Fruit fly (Drosophila melanogaster) whole organism, pupa: ENCODE measurements around the gene CG15024.

Experiments
- CG10348 ChIP-seq: fragments of 200-800 bp; sonication (Bioruptor generic); IDR thresholded peaks from 2 replicates; pipeline ENCODE4 v1.3.6; 2022; ENCODE audit warnings: missing biosample characterization, missing genetic modification characterization
- CG12605 ChIP-seq: fragments of 200-800 bp; sonication (Bioruptor generic); IDR thresholded peaks from 2 replicates; pipeline ENCODE4 v1.3.6; 2022; ENCODE audit warnings: missing biosample characterization, missing genetic modification characterization
- CG13204 ChIP-seq: fragments of 200-800 bp; sonication (Bioruptor generic); optimal IDR thresholded peaks from 2 replicates; lab custom pipeline; 2018; ENCODE audit warnings: missing biosample characterization, mild to moderate bottlenecking, missing genetic modification characterization, moderate library complexity
- CG14655 ChIP-seq: fragments of 200-800 bp; sonication (Bioruptor generic); optimal IDR thresholded peaks from 3 replicates; lab custom pipeline; 2017; ENCODE audit warnings: mild to moderate bottlenecking, missing biosample characterization, missing genetic modification reagents, missing genetic modification characterization
- CG15710 ChIP-seq: fragments of 200-800 bp; sonication (Bioruptor generic); optimal IDR thresholded peaks from 2 replicates; lab custom pipeline; 2018; ENCODE audit warnings: missing biosample characterization, mild to moderate bottlenecking, missing genetic modification characterization, moderate library complexity
- CG17806 ChIP-seq: fragments of 200-800 bp; sonication (Bioruptor generic); optimal IDR thresholded peaks from 2 replicates; lab custom pipeline; 2018; ENCODE audit warnings: missing biosample characterization, mild to moderate bottlenecking, missing genetic modification characterization, moderate library complexity
- CG32121 ChIP-seq: fragments of 200-800 bp; sonication (Bioruptor generic); IDR thresholded peaks from 2 replicates; pipeline ENCODE4 v1.3.6; 2022; ENCODE audit warnings: missing biosample characterization, missing genetic modification characterization
- CG34367 ChIP-seq: fragments of 200-800 bp; sonication (Bioruptor generic); optimal IDR thresholded peaks from 2 replicates; lab custom pipeline; 2018; ENCODE audit warnings: missing biosample characterization, mild to moderate bottlenecking, missing genetic modification characterization
- CG4496 ChIP-seq: fragments of 200-800 bp; sonication (Bioruptor generic); IDR thresholded peaks from 3 replicates; pipeline ENCODE4 v1.3.6; 2022; ENCODE audit warnings: missing biosample characterization, missing genetic modification characterization
- CG8159 ChIP-seq: fragments of 200-800 bp; sonication (Bioruptor generic); optimal IDR thresholded peaks from 3 replicates; lab custom pipeline; 2018; ENCODE audit warnings: missing biosample characterization, mild to moderate bottlenecking, missing genetic modification characterization, moderate library complexity
- CG8301 ChIP-seq: fragments of 200-800 bp; sonication (Bioruptor generic); optimal IDR thresholded peaks from 2 replicates; lab custom pipeline; 2018; ENCODE audit warnings: missing biosample characterization, mild to moderate bottlenecking, missing genetic modification characterization
- CG9948 ChIP-seq: fragments of 200-800 bp; sonication (Bioruptor generic); optimal IDR thresholded peaks from 2 replicates; lab custom pipeline; 2018; ENCODE audit warnings: missing biosample characterization, mild to moderate bottlenecking, missing genetic modification characterization, moderate library complexity
- D1 ChIP-seq: fragments of 200-800 bp; sonication (Bioruptor generic); optimal IDR thresholded peaks from 2 replicates; lab custom pipeline; 2018; ENCODE audit warnings: missing biosample characterization, mild to moderate bottlenecking, missing genetic modification characterization, moderate library complexity
- EcR ChIP-seq: fragments of 200-800 bp; sonication (Bioruptor generic); optimal IDR thresholded peaks from 3 replicates; lab custom pipeline; 2019; ENCODE audit warnings: missing biosample characterization, missing genetic modification characterization, mild to moderate bottlenecking, moderate library complexity, missing genetic modification reagents
- Ets98B ChIP-seq: fragments of 200-800 bp; sonication (Bioruptor generic); IDR thresholded peaks from 2 replicates; pipeline ENCODE4 v1.3.6; 2022; ENCODE audit warnings: missing biosample characterization, missing genetic modification characterization
- Pif1A ChIP-seq: fragments of 200-800 bp; sonication (Bioruptor generic); optimal IDR thresholded peaks from 3 replicates; lab custom pipeline; 2016; ENCODE audit warnings: missing biosample characterization, missing genetic modification characterization
- Pif1B ChIP-seq: fragments of 200-800 bp; sonication (Bioruptor generic); optimal IDR thresholded peaks from 3 replicates; lab custom pipeline; 2016; ENCODE audit warnings: missing biosample characterization, missing genetic modification characterization
- Snoo ChIP-seq: fragments of 200-800 bp; sonication (Bioruptor generic); optimal IDR thresholded peaks from 3 replicates; lab custom pipeline; 2017; ENCODE audit warnings: missing biosample characterization, mild to moderate bottlenecking, missing genetic modification characterization, inconsistent platforms
- fd96Ca ChIP-seq: fragments of 200-800 bp; sonication (Bioruptor generic); IDR thresholded peaks from 3 replicates; pipeline ENCODE4 v1.3.6; 2022; ENCODE audit warnings: missing biosample characterization, missing genetic modification characterization
- gl ChIP-seq: fragments of 200-800 bp; sonication (Bioruptor generic); optimal IDR thresholded peaks from 2 replicates; lab custom pipeline; 2018; ENCODE audit warnings: missing biosample characterization, mild to moderate bottlenecking, missing genetic modification characterization
- rn ChIP-seq: fragments of 200-800 bp; sonication (Bioruptor generic); IDR thresholded peaks from 2 replicates; pipeline ENCODE4 v1.3.6; 2022; ENCODE audit warnings: missing biosample characterization, missing genetic modification characterization

The CG15024 gene

dm6 chr3L:4430331-4430730 is 33.3 kb downstream of the CG15024 start:
- TF ChIP-seq CG8159 (tag; lab: Kevin White, UChicago) (no peak), CG13204 (no peak), CG15710 (no peak), CG34367 (tag; lab: Kevin White, UChicago) (no peak), Ets98B (GFP tag; lab: Robert Waterston, UW) (no peak), CG9948 (tag; lab: Kevin White, UChicago) (no peak), CG14655 (GFP tag; lab: Kevin White, UChicago) (no peak), CG12605 (GFP tag; lab: Robert Waterston, UW) (no peak), EcR (GFP tag; lab: Kevin White, UChicago) (no peak), CG32121 (GFP tag; lab: Robert Waterston, UW) (no peak), Pif1A (no peak), fd96Ca (GFP tag; lab: Robert Waterston, UW) (no peak), gl (tag; lab: Kevin White, UChicago) (no peak), rn (GFP tag; lab: Robert Waterston, UW) (no peak)

DNA sequence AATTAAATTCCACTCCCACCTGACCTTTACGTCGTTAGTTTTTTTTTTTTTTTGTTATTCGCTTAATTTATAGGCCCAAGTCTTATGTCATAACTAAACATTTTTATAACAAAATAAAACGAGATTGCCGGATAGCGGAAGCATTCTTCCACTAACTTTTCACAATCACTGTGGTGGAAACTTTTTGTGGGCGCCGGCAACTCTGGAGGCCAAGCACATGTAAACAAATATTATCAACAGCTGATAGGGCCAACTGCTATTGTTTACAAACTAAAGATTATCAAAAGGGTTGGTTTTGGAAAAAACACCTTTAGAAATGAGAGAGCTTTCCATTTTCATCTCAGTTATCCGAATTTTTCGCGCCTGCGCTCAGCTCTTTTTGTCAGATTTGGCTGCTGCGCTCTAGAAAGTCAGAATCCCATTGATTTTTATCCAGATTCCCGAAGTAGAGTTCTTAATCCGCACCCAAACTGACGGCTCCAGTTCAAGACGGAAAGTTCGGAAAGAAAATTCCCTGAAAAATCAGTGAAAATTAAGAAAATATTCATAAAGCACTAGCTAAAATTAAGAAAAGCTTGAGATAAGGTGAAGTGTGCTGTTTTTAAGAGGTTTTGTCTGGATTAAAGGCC is 34.6 kb downstream of the CG15024 start, which contains the start of gene nAChRbeta1:
Gene nAChRbeta1, plus strand, starts transcription at position 432 of the 629 bp plus-strand sequence.
- TF ChIP-seq fd96Ca (GFP tag; lab: Robert Waterston, UW): no peak
- TF ChIP-seq CG12605 (GFP tag; lab: Robert Waterston, UW): no peak
- no peak for TF ChIP-seq EcR (GFP tag; lab: Kevin White, UChicago)
- TF ChIP-seq CG14655 (GFP tag; lab: Kevin White, UChicago): no peak
- no peak for TF ChIP-seq CG15710
- TF ChIP-seq gl (tag; lab: Kevin White, UChicago): no peak
- no peak for TF ChIP-seq CG34367 (tag; lab: Kevin White, UChicago)
- TF ChIP-seq CG32121 (GFP tag; lab: Robert Waterston, UW): no peak
- TF ChIP-seq rn (GFP tag; lab: Robert Waterston, UW): no peak
- TF ChIP-seq CG9948 (tag; lab: Kevin White, UChicago): no peak
- TF ChIP-seq Pif1B (GFP tag; lab: Kevin White, UChicago): no peak
- TF ChIP-seq Ets98B (GFP tag; lab: Robert Waterston, UW): no peak
- no peak for TF ChIP-seq CG10348 (GFP tag; lab: Robert Waterston, UW)
- no peak for TF ChIP-seq D1 (tag; lab: Kevin White, UChicago)
- TF ChIP-seq CG8159 (tag; lab: Kevin White, UChicago): no peak
- no peak for TF ChIP-seq CG8301 (tag; lab: Kevin White, UChicago)
- no peak for TF ChIP-seq Pif1A

DNA sequence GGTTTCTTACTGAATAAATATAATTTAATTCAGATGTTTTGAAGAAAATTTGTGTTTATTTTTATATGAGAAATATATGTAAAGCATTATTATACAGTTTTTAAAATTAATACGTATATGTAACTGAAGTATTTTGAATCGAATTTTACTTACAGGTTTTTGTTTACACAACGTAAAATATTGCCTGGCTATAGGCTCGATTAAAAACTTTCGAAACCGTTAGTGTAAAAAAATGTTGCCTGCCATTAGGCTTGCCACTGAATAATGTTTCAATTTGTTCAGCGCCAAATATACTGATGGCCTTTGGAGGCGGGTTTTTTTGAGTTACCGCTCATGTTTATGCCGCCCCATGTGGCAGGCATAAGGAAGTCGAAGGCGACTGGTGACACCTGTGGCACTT is 37.0 kb downstream of the CG15024 start:
- TF ChIP-seq CG12605 (GFP tag; lab: Robert Waterston, UW) (no peak), CG17806 (tag; lab: Kevin White, UChicago) (no peak), rn (GFP tag; lab: Robert Waterston, UW) (no peak), CG8159 (tag; lab: Kevin White, UChicago) (no peak), Ets98B (GFP tag; lab: Robert Waterston, UW) (no peak), CG4496 (GFP tag; lab: Robert Waterston, UW) (no peak), D1 (tag; lab: Kevin White, UChicago) (no peak), Pif1B (GFP tag; lab: Kevin White, UChicago) (no peak), EcR (GFP tag; lab: Kevin White, UChicago) (no peak), CG13204 (no peak), fd96Ca (GFP tag; lab: Robert Waterston, UW) (no peak), CG10348 (GFP tag; lab: Robert Waterston, UW) (no peak), CG15710 (no peak), CG9948 (tag; lab: Kevin White, UChicago) (no peak), Snoo (tag; lab: Kevin White, UChicago) (no peak), CG32121 (GFP tag; lab: Robert Waterston, UW) (no peak), CG34367 (tag; lab: Kevin White, UChicago) (no peak), Pif1A (no peak), gl (tag; lab: Kevin White, UChicago) (no peak), CG8301 (tag; lab: Kevin White, UChicago) (no peak)

dm6 chr3L:4421362-4421761 is 42.3 kb downstream of the CG15024 start, which contains the start of gene CG15020:
TSS of gene CG15020 (plus strand) at chr3L:4421662.
- TF ChIP-seq CG14655 (GFP tag; lab: Kevin White, UChicago) (peak; percentile 56), rn (GFP tag; lab: Robert Waterston, UW) (no peak), CG13204 (no peak), CG4496 (GFP tag; lab: Robert Waterston, UW) (0 out of 3 replicates have a peak, but pooled peaks have one; percentile 10)
- TF ChIP-seq, all 21 proteins: peak for 2

DNA sequence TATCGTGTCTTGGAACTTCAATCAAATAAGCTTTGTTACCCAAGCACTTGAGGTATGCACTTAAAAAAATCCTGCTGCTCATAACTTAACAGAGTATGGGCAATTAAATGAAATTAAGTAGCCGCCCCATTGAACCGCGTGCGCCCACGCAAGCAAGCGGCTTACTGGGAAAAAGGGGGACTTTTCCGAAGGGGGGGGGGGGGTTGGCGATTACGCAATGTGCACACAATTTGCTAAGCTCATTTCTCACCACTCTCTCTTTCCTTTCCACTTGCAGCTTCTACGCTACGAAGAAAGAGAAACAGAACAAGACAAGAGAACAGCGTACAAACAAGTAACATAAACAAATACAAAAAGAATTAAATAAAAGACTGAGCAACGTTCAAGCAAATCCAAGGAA is 46.1 kb downstream of the CG15024 start:
- peak; percentile 46; the same call in 1 of the 3 replicates for TF ChIP-seq fd96Ca (GFP tag; lab: Robert Waterston, UW)
- TF ChIP-seq CG32121 (GFP tag; lab: Robert Waterston, UW): no peak

DNA sequence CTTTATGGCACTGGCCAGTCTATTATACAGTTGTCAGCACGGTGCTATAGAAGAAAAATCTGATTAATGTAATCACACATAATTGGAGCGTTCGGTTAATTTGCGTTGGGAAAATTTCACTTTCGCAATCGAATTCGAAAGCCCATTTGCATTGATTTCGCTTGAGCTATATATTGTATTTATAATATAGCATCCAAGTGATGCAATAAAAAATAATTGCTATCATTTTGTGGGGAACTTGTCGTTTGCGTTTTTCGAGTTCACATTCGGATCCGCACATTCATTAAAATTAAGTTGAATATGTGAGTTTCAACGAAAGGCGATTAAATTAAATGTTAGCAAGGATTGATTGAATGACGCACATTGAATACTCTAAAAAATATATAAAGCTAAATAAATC is 46.6 kb downstream of the CG15024 start:
- TF ChIP-seq CG8159 (tag; lab: Kevin White, UChicago) (no peak), fd96Ca (GFP tag; lab: Robert Waterston, UW) (no peak), gl (tag; lab: Kevin White, UChicago) (no peak), CG10348 (GFP tag; lab: Robert Waterston, UW) (no peak), D1 (tag; lab: Kevin White, UChicago) (no peak), CG8301 (tag; lab: Kevin White, UChicago) (no peak), CG9948 (tag; lab: Kevin White, UChicago) (no peak), Pif1A (no peak), CG15710 (no peak), CG12605 (GFP tag; lab: Robert Waterston, UW) (no peak), CG32121 (GFP tag; lab: Robert Waterston, UW) (no peak), Ets98B (GFP tag; lab: Robert Waterston, UW) (no peak), Snoo (tag; lab: Kevin White, UChicago) (no peak), CG4496 (GFP tag; lab: Robert Waterston, UW) (no peak), Pif1B (GFP tag; lab: Kevin White, UChicago) (no peak), CG14655 (GFP tag; lab: Kevin White, UChicago) (no peak)
